Worm (Caenorhabditis elegans): ENCODE data around the gene F49C12.15.

DNA sequence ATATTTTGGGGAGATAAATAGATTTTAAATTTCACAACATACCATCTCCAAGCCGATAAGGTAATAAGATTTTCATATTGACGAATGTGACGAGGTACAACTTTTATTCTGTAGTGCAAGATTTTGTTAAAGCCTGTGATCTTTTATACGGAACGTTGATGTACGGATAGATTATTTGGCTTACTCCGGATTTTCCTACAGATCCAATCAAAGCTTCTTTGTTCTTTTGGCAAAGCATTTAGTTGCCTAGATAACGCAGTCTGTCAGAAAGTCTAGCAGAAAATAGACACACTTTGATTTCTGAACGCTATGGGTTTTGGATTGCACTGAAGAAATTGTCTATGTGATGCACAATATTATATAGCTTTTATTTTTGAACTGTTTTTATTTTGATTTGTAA is 25.1 kb upstream of the F49C12.15 start, which contains the start of gene F49C12.2:
- no peak for TF ChIP-seq cog-1 (tag; optimal IDR thresholded peaks at IDR 0.05)
- no peak for TF ChIP-seq T22C8.4 (GFP tag; IDR thresholded peaks at IDR 0.05)
